Fruit fly (Drosophila melanogaster): ENCODE results near the gene Pcp.
A peak's percentile ranks its signal among the peaks of the same experiment; 100 is the strongest.

Pcp gene

DNA sequence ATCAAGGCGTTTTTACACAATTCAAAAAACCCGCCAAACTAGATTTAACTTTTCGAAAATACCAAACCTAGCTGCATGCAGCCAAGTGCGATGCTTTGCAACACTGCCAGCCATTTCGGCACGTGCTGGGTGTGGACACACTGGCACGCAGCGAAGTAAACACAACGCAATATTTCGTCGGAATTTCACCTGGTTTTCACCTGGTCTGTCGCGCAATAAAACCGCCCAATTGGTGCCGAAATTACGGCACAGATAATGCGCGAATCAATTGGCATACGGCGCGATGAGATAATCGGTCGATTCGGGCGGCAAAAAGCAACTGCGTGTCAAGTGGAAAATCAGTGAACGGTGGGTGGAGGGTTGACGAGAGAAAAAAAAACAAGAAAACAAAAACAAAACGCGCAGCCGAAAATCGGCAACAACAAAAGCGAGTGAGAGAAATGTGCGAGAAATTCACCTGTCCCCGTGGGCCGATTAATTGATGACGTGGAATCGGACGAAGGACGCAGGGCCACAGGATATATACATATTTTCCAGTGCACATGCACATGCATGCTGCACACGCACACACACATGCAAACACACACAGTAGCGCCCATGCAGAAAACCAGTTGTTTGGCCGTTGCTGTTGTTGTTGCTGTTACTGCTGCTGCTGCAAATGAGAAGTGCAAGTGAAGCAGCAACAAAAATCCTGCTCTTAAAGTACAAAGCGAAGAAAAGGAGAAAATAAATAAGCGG is 34.9 kb downstream of the Pcp start, which contains the start of gene Mnn1:
Gene Mnn1, plus strand, starts transcription at position 113 of the 738 bp plus-strand sequence.
- no peak for TF ChIP-seq CG8478 (optimal IDR thresholded peaks at IDR 0.05)
- peak; percentile 3 to 29 for TF ChIP-seq CTCF (optimal IDR thresholded peaks at IDR 0.05)

DNA sequence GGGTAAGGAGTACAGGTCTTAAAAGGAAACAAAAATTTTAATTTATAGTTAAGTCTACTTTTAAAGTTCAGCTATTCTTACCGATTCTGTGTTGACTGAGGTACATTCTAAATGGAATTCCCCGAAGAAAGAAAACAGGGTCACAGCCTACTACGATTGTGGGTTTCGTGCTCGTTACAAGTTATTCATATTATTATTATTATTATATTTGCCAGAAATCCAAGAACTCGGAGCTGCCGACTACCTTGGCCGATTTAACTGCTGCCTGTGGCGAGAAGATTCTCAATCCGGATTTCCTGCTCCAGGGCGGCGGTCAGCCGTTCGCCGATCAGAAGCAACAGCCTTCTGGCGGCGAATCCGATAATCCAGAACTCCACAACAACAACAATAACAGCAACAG is 39.3 kb downstream of the Pcp start, which contains the start of gene Mst27D:
Gene Mst27D, minus strand, starts transcription at position 101 of the 400 bp plus-strand sequence.
- no peak for TF ChIP-seq CTCF (optimal IDR thresholded peaks at IDR 0.05)
- no peak for TF ChIP-seq CG8478 (optimal IDR thresholded peaks at IDR 0.05)

DNA sequence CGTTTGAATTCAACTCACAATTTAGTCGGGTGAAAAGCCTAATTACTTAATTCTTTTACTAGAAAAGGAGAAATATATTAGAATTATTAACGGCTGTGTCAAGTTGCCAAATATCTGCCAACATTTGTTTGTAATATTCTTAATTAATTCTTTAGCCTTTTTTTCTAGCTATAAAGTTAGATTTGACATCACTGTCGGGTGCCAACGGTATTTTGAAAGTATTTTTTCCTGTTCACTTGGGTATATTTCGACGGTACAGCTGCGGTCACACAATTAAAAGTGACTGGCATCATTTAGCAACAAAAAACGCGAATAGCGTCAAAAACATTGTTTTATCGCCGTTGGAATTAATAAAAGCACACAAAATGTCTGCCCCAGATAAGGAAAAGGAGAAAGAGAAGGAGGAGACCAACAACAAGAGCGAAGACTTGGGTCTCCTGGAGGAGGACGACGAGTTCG is 42.3 kb downstream of the Pcp start, which contains the start of gene Sem1:
Gene Sem1, plus strand, starts transcription at position 266 of the 459 bp plus-strand sequence.
- TF ChIP-seq CG8478 (optimal IDR thresholded peaks at IDR 0.05) = no peak
- TF ChIP-seq CTCF (optimal IDR thresholded peaks at IDR 0.05) = no peak

DNA sequence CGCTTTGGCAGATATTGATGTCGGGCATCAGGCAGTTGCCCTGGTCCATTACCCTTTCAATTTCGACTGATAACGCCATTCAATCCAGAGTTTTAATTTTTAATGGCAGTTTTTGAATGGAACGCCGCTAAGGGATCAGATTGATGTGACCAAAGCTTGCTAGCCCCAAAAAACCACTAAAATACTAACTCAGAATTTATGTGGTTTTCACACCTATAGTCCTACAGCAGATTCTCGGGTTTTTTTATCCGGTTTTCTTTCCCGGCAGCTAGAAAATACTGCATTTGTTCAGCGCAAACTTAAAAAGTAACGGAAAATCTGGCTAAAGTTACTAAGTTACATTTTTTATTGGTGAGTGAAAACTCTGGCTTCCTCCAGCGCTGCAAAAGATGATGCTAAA is 44.2 kb downstream of the Pcp start, which contains the start of gene Nuf2:
Gene Nuf2, minus strand, starts transcription at position 151 of the 400 bp plus-strand sequence.
- no peak for TF ChIP-seq CG8478 (optimal IDR thresholded peaks at IDR 0.05)
- peak in 1 of 2 experiments; percentile 12 for TF ChIP-seq CTCF (optimal IDR thresholded peaks at IDR 0.05)

DNA sequence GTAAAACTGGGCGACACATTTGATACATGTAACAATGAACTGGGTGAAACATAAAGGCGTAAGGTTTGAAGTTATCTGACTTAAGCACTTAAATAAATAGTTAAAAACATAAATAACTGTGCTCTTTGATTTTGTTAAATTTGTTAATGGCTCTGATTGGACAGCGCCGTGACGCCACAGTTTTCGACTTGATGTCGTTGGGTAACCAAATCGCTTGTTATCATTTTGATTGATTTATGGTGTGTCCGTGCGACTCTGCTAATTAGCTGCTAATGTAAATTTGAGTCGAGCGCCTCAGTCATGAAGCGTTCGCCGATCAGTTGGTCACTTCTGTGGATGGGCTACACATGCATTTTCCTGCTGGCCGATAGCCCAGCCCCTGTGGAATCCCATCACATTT is 46.2 kb downstream of the Pcp start, which contains the start of gene Ugt307A1:
Gene Ugt307A1, plus strand, starts transcription at position 301 of the 400 bp plus-strand sequence.
- TF ChIP-seq CG8478 (optimal IDR thresholded peaks at IDR 0.05) (no peak), CTCF (optimal IDR thresholded peaks at IDR 0.05) (no peak)

DNA sequence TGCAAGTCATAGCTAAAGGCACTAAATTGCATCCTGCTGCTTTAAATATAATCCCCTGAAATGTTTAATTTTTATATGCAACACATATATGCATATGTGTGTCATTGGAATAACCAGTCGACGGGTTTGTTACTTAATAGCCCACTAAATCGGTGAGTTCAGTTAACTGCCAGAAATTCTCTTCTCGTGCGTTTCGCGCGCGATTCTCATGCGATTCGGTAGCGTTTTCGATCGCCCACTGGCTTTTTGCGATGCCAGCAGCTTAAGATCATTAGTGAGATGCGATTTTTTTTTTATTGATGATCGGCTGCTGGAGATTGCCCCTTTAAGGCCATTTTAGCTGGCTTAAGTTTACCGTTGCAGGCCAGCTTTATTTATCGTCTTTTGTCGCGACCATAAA is 49.7 kb downstream of the Pcp start:
- TF ChIP-seq CTCF (optimal IDR thresholded peaks at IDR 0.05) (no peak), CG8478 (optimal IDR thresholded peaks at IDR 0.05) (no peak)

DNA sequence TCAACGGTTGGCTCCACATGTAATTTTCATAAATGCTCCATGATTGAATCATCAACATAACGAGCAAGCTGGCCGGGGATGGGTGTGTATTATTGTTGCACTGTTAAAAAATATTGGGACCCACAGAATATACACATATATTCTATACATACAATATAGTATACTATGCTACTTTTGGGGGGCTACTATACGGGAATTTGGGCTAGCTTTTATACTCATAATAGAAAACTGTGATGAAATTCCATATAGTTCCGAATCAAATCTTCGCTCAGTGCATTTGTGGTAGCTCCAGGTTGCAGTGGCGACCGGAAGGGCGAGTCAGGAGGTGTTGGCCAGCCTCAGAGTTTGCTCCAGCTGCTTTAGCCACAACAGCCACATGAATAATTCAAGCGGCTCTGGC is 50.4 kb downstream of the Pcp start:
- TF ChIP-seq CG8478 (optimal IDR thresholded peaks at IDR 0.05) = no peak
- no peak for TF ChIP-seq CTCF (optimal IDR thresholded peaks at IDR 0.05)
